Worm (Caenorhabditis elegans): ENCODE measurements around the gene irld-27.

Gene irld-27

ce11 chrII:3368097-3368496 is 36.0 kb downstream of the irld-27 start, which contains the start of gene Y49F6C.7:
TSS of gene Y49F6C.7 (minus strand) at chrII:3368197.
- TF ChIP-seq him-1 (tag; optimal IDR thresholded peaks at IDR 0.05) (no peak), W03F9.2 (tag; optimal IDR thresholded peaks at IDR 0.05) (no peak), dao-5 (tag; optimal IDR thresholded peaks at IDR 0.05) (no peak)

- no peak for TF ChIP-seq him-1 (tag; optimal IDR thresholded peaks at IDR 0.05)
- TF ChIP-seq dao-5 (tag; optimal IDR thresholded peaks at IDR 0.05) = no peak
These were observed 37.9 kb downstream of the irld-27 start, which contains the start of gene Y49F6C.8 for ce11 chrII:3370061-3370460. TSS of gene Y49F6C.8 (minus strand) at chrII:3370111.

ce11 chrII:3371010-3371409 is 38.9 kb downstream of the irld-27 start, which contains the start of gene bath-23:
TSS of gene bath-23 (plus strand) at chrII:3371310.
- TF ChIP-seq W03F9.2 (tag; optimal IDR thresholded peaks at IDR 0.05) = no peak
- TF ChIP-seq him-1 (tag; optimal IDR thresholded peaks at IDR 0.05) = no peak
- TF ChIP-seq dao-5 (tag; optimal IDR thresholded peaks at IDR 0.05) = no peak

ce11 chrII:3373875-3374274 is 41.7 kb downstream of the irld-27 start:
- TF ChIP-seq dao-5 (tag; optimal IDR thresholded peaks at IDR 0.05) = no peak
- TF ChIP-seq him-1 (tag; optimal IDR thresholded peaks at IDR 0.05) = no peak

- TF ChIP-seq dao-5 (tag; optimal IDR thresholded peaks at IDR 0.05) (no peak), him-1 (tag; optimal IDR thresholded peaks at IDR 0.05) (no peak), W03F9.2 (tag; optimal IDR thresholded peaks at IDR 0.05) (no peak)
These were observed 42.6 kb downstream of the irld-27 start, which contains the start of gene bath-10 for ce11 chrII:3374779-3375178. TSS of gene bath-10 (plus strand) at chrII:3375079.

- TF ChIP-seq W03F9.2 (tag; optimal IDR thresholded peaks at IDR 0.05) = no peak
- TF ChIP-seq him-1 (tag; optimal IDR thresholded peaks at IDR 0.05) = no peak
- no peak for TF ChIP-seq dao-5 (tag; optimal IDR thresholded peaks at IDR 0.05)
These were observed 43.2 kb downstream of the irld-27 start for ce11 chrII:3375302-3375701.

ce11 chrII:3376789-3377188 is 44.6 kb downstream of the irld-27 start, which contains the start of gene bath-9:
TSS of gene bath-9 (plus strand) at chrII:3377089.
- TF ChIP-seq dao-5 (tag; optimal IDR thresholded peaks at IDR 0.05) (no peak), him-1 (tag; optimal IDR thresholded peaks at IDR 0.05) (no peak), W03F9.2 (tag; optimal IDR thresholded peaks at IDR 0.05) (no peak)

ce11 chrII:3378275-3378674 is 46.1 kb downstream of the irld-27 start, which contains the start of gene Y49F6C.2:
TSS of gene Y49F6C.2 (plus strand) at chrII:3378575.
- TF ChIP-seq W03F9.2 (tag; optimal IDR thresholded peaks at IDR 0.05) (no peak), him-1 (tag; optimal IDR thresholded peaks at IDR 0.05) (no peak), dao-5 (tag; optimal IDR thresholded peaks at IDR 0.05) (no peak)

ce11 chrII:3381510-3381909 is 49.4 kb downstream of the irld-27 start, which contains the start of gene T06D4.1:
TSS of gene T06D4.1 (plus strand) at chrII:3381830.
- TF ChIP-seq him-1 (tag; optimal IDR thresholded peaks at IDR 0.05) (no peak), W03F9.2 (tag; optimal IDR thresholded peaks at IDR 0.05) (no peak)

ce11 chrII:3383116-3383515 is 51.0 kb downstream of the irld-27 start:
- TF ChIP-seq him-1 (tag; optimal IDR thresholded peaks at IDR 0.05) (no peak), W03F9.2 (tag; optimal IDR thresholded peaks at IDR 0.05) (no peak), dao-5 (tag; optimal IDR thresholded peaks at IDR 0.05) (no peak)

All from whole organism, L4/young adult.